Worm (Caenorhabditis elegans) whole organism, L1 larva: ENCODE results near the gene srh-73.

Experiments used
- C16A3.4 ChIP-seq: fragments of 150-350 bp; optimal IDR thresholded peaks from 2 replicates; lab custom pipeline; 2014; ENCODE audit warnings: missing biosample characterization, missing genetic modification characterization
- C34B4.2 ChIP-seq: sonication (generic microtip); optimal IDR thresholded peaks from 2 replicates; lab custom pipeline; 2017; ENCODE audit warnings: mild to moderate bottlenecking, missing genetic modification characterization, missing compliant biosample characterization
- Y116A8C.19 ChIP-seq: sonication (generic microtip); optimal IDR thresholded peaks from 2 replicates; lab custom pipeline; 2016; ENCODE audit warnings: missing compliant biosample characterization, missing genetic modification characterization, borderline replicate concordance
- aha-1 ChIP-seq: fragments of 150-350 bp; optimal IDR thresholded peaks from 2 replicates; lab custom pipeline; 2014; ENCODE audit warnings: missing biosample characterization, missing genetic modification characterization
- aly-2 ChIP-seq: fragments of 150-350 bp; optimal IDR thresholded peaks from 2 replicates; lab custom pipeline; 2014; ENCODE audit warnings: missing biosample characterization, missing genetic modification characterization
- ceh-8 ChIP-seq: fragments of 200-800 bp; sonication (Bioruptor generic); optimal IDR thresholded peaks from 2 replicates; lab custom pipeline; 2018; ENCODE audit warnings: mild to moderate bottlenecking, missing genetic modification characterization, moderate library complexity, missing compliant biosample characterization
- ces-1 ChIP-seq: fragments of 150-350 bp; optimal IDR thresholded peaks from 2 replicates; lab custom pipeline; 2014; ENCODE audit warnings: missing biosample characterization, missing genetic modification reagents, missing genetic modification characterization
- efl-1 ChIP-seq, 4 experiments: fragments of 150-350 bp; optimal IDR thresholded peaks in 3 of 4; peaks in 1 of 4; 1 replicate in 1 of 4; 2 replicates in 3 of 4; lab custom pipeline; 2014; ENCODE audit warnings: missing biosample characterization in 2 of 4, missing genetic modification characterization in 2 of 4, missing genetic modification reagents in 2 of 4
- egl-13 ChIP-seq: sonication (generic microtip); optimal IDR thresholded peaks from 2 replicates; lab custom pipeline; 2016; ENCODE audit warnings: missing genotype, missing genetic modification reagents, missing genetic modification characterization, missing compliant biosample characterization
- egl-27 ChIP-seq, 2 experiments: fragments of 150-350 bp in 1 of 2; sonication (generic microtip); optimal IDR thresholded peaks; 3 replicates each; lab custom pipeline; 2017 to 2018; ENCODE audit warnings: missing biosample characterization in 2 of 2, missing genetic modification characterization in 2 of 2, missing genetic modification reagents in 2 of 2
- ets-5 ChIP-seq: fragments of 200-800 bp; sonication (Bioruptor generic); IDR thresholded peaks from 2 replicates; pipeline ENCODE4 v1.3.6; 2022; ENCODE audit warnings: missing genetic modification characterization, missing compliant biosample characterization
- fkh-4 ChIP-seq: sonication (generic microtip); optimal IDR thresholded peaks from 2 replicates; lab custom pipeline; 2016; ENCODE audit warnings: missing compliant biosample characterization, missing genetic modification characterization, borderline replicate concordance
- irx-1 ChIP-seq: sonication (generic microtip); optimal IDR thresholded peaks from 2 replicates; lab custom pipeline; 2016; ENCODE audit warnings: missing genetic modification characterization, missing compliant biosample characterization
- isw-1 ChIP-seq: fragments of 200-800 bp; sonication (Bioruptor generic); IDR thresholded peaks from 2 replicates; pipeline ENCODE4 v1.3.6; 2022; ENCODE audit warnings: missing genetic modification characterization, missing compliant biosample characterization
- lin-13 ChIP-seq: fragments of 150-350 bp; optimal IDR thresholded peaks from 2 replicates; lab custom pipeline; 2014; ENCODE audit warnings: missing biosample characterization, missing genetic modification reagents, missing genetic modification characterization
- lin-14 ChIP-seq: fragments of 200-800 bp; sonication (Bioruptor generic); optimal IDR thresholded peaks from 2 replicates; lab custom pipeline; 2018; ENCODE audit warnings: mild to moderate bottlenecking, missing genetic modification characterization, moderate library complexity, missing compliant biosample characterization
- lin-35 ChIP-seq, 2 experiments: fragments of 150-350 bp; optimal IDR thresholded peaks; 2 replicates each; lab custom pipeline; 2014; ENCODE audit warnings: missing biosample characterization in 2 of 2, missing genetic modification characterization in 2 of 2, missing genetic modification reagents in 2 of 2
- lir-3 ChIP-seq: sonication (generic microtip); optimal IDR thresholded peaks from 2 replicates; lab custom pipeline; 2016; ENCODE audit warnings: mild to moderate bottlenecking, missing genetic modification characterization, moderate library complexity, missing compliant biosample characterization; ENCODE audit not compliant: poor library complexity
- lsy-2 ChIP-seq, 2 experiments: fragments of 150-350 bp; optimal IDR thresholded peaks; 2 replicates each; lab custom pipeline; 2014; ENCODE audit warnings: missing biosample characterization in 2 of 2, missing genetic modification characterization in 2 of 2
- mdl-1 ChIP-seq, 2 experiments: fragments of 150-350 bp; optimal IDR thresholded peaks; 2 replicates each; lab custom pipeline; 2014 to 2017; ENCODE audit warnings: missing biosample characterization in 2 of 2, missing genetic modification characterization in 2 of 2, inconsistent platforms in 1 of 2
- nhr-19 ChIP-seq: fragments of 200-800 bp; sonication (Bioruptor generic); conservative IDR thresholded peaks from 2 replicates; pipeline ENCODE4 v1.3.6; 2022; ENCODE audit warnings: missing genetic modification characterization, missing compliant biosample characterization
- nhr-237 ChIP-seq: fragments of 150-350 bp; optimal IDR thresholded peaks from 2 replicates; lab custom pipeline; 2014; ENCODE audit warnings: missing biosample characterization, missing genetic modification characterization
- nhr-28 ChIP-seq: fragments of 150-350 bp; optimal IDR thresholded peaks from 2 replicates; lab custom pipeline; 2014; ENCODE audit warnings: missing biosample characterization, missing genetic modification characterization
- nhr-47 ChIP-seq: sonication (generic microtip); optimal IDR thresholded peaks from 2 replicates; lab custom pipeline; 2016; ENCODE audit warnings: mild to moderate bottlenecking, missing genetic modification characterization, moderate library complexity, missing compliant biosample characterization
- nhr-76 ChIP-seq: sonication (generic microtip); optimal IDR thresholded peaks from 2 replicates; lab custom pipeline; 2017; ENCODE audit warnings: missing biosample characterization, missing genetic modification characterization
- nhr-84 ChIP-seq: sonication (generic microtip); optimal IDR thresholded peaks from 2 replicates; lab custom pipeline; 2017; ENCODE audit warnings: missing biosample characterization, missing genetic modification characterization
- pag-3 ChIP-seq: sonication (generic microtip); optimal IDR thresholded peaks from 2 replicates; lab custom pipeline; 2017; ENCODE audit warnings: missing genetic modification characterization, mild to moderate bottlenecking, missing compliant biosample characterization, antibody characterized with exemption, borderline replicate concordance; ENCODE audit not compliant: insufficient read depth
- snpc-4 ChIP-seq: fragments of 150-350 bp; optimal IDR thresholded peaks from 2 replicates; lab custom pipeline; 2014; ENCODE audit warnings: missing biosample characterization, missing genetic modification characterization
- snu-23 ChIP-seq: sonication (generic microtip); optimal IDR thresholded peaks from 2 replicates; lab custom pipeline; 2016; ENCODE audit warnings: missing genetic modification characterization, missing compliant biosample characterization
- sptf-1 ChIP-seq: fragments of 150-350 bp; optimal IDR thresholded peaks from 2 replicates; lab custom pipeline; 2014; ENCODE audit warnings: missing biosample characterization, missing genetic modification characterization
- sup-37 ChIP-seq: fragments of 200-800 bp; sonication (Bioruptor generic); optimal IDR thresholded peaks from 2 replicates; lab custom pipeline; 2018; ENCODE audit warnings: mild to moderate bottlenecking, missing genetic modification characterization, missing compliant biosample characterization
- tlp-1 ChIP-seq: fragments of 150-350 bp; optimal IDR thresholded peaks from 2 replicates; lab custom pipeline; 2014; ENCODE audit warnings: missing biosample characterization, missing genetic modification characterization
- unc-30 ChIP-seq: sonication (generic microtip); optimal IDR thresholded peaks from 2 replicates; lab custom pipeline; 2017; ENCODE audit warnings: missing biosample characterization, missing genetic modification characterization
- unc-62 ChIP-seq: fragments of 150-350 bp; optimal IDR thresholded peaks from 2 replicates; lab custom pipeline; 2014; ENCODE audit warnings: missing biosample characterization, missing genetic modification reagents, missing genetic modification characterization
- unc-86 ChIP-seq: sonication (generic microtip); optimal IDR thresholded peaks from 2 replicates; lab custom pipeline; 2016; ENCODE audit warnings: missing genetic modification characterization, missing compliant biosample characterization
- unc-98 ChIP-seq: fragments of 200-800 bp; sonication (Bioruptor generic); IDR thresholded peaks from 2 replicates; pipeline ENCODE4 v1.3.6; 2022; ENCODE audit warnings: missing genetic modification characterization, missing compliant biosample characterization
- xbp-1 ChIP-seq: sonication (generic microtip); optimal IDR thresholded peaks from 2 replicates; lab custom pipeline; 2016; ENCODE audit warnings: missing genetic modification characterization, missing compliant biosample characterization
- ztf-11 ChIP-seq, 2 experiments: sonication (generic microtip); optimal IDR thresholded peaks; 2 replicates each; lab custom pipeline; 2016 to 2017; ENCODE audit warnings: missing genetic modification characterization in 2 of 2, missing biosample characterization in 1 of 2, missing compliant biosample characterization in 1 of 2

srh-73 gene

ce11 chrII:12518008-12518407 lies 6.0 kb downstream of the srh-73 start:
- TF ChIP-seq nhr-84 (no peak), fkh-4 (tag; lab: Kevin White, UChicago) (no peak), ces-1 (GFP tag; lab: Kevin White, UChicago) (no peak), snu-23 (GFP tag; lab: Kevin White, UChicago) (no peak), lsy-2 (tag; optimal IDR thresholded peaks at IDR 0.05; lab: Kevin White, UChicago) (no peak), isw-1 (GFP tag; lab: Robert Waterston, UW) (no peak), lin-13 (no peak), pag-3 (no peak), nhr-47 (no peak), lin-35 (GFP tag; optimal IDR thresholded peaks at IDR 0.05; lab: Kevin White, UChicago) (no peak), unc-30 (tag; lab: Kevin White, UChicago) (no peak), mdl-1 (tag; optimal IDR thresholded peaks at IDR 0.05; lab: Kevin White, UChicago) (no peak), unc-86 (tag; lab: Kevin White, UChicago) (no peak), tlp-1 (no peak), egl-27 (tag; optimal IDR thresholded peaks at IDR 0.05; lab: Kevin White, UChicago) (no peak), nhr-19 (GFP tag; lab: Robert Waterston, UW) (no peak)
- TF ChIP-seq, all 84 proteins: peak for 0

DNA sequence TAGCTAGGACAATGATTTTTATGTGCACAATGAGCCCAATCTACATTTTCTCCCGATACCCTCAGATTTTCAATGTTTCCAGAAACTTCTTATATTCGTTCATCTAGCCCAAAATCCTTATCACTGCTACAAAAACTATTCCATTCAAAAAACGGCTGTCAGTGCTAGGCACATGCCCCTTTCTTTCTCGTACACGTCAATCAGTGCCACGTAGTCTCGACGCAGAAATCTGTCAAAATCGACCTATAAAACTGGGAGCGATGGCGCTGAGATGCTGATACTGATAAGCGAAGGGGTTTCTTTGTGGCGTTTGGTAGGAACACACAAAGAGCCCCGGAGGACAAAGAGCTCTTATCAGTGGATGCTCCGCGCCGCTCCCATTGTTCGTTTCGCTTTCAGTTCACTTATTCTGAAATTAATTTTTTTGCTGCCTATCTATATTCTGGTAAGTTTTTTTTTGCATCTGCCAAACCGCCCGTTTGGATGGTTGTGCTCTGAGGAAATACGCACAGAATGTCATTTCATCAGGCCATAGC lies 6.9 kb downstream of the srh-73 start, which contains the start of gene srh-70:
TSS of gene srh-70 (minus strand) at position 51 of the 536 bp plus-strand sequence.
- TF ChIP-seq ztf-11 (tag; optimal IDR thresholded peaks at IDR 0.05; lab: Kevin White, UChicago) (no peak), sup-37 (GFP tag; lab: Kevin White, UChicago) (no peak), unc-62 (GFP tag; lab: Kevin White, UChicago) (no peak), aha-1 (tag; lab: Kevin White, UChicago) (no peak), nhr-84 (no peak), unc-30 (tag; lab: Kevin White, UChicago) (no peak), unc-98 (GFP tag; lab: Robert Waterston, UW) (no peak)

- TF ChIP-seq lir-3: no peak
- no peak for TF ChIP-seq unc-86 (tag; lab: Kevin White, UChicago)
- TF ChIP-seq lin-13: no peak
- TF ChIP-seq nhr-47: no peak
- TF ChIP-seq lin-14 (GFP tag; lab: Kevin White, UChicago): no peak
- TF ChIP-seq nhr-84: no peak
- no peak for TF ChIP-seq aly-2 (tag; lab: Kevin White, UChicago)
- TF ChIP-seq efl-1 (optimal IDR thresholded peaks at IDR 0.05; lab: Kevin White, UChicago): no peak
- no peak for TF ChIP-seq efl-1 (GFP tag; optimal IDR thresholded peaks at IDR 0.05 in 1 of 2; lab: Kevin White, UChicago)
- TF ChIP-seq pag-3: no peak
- TF ChIP-seq ces-1 (GFP tag; lab: Kevin White, UChicago): no peak
- no peak for TF ChIP-seq lin-35 (GFP tag; optimal IDR thresholded peaks at IDR 0.05; lab: Kevin White, UChicago)
- no peak for TF ChIP-seq xbp-1 (tag; lab: Kevin White, UChicago)
- TF ChIP-seq C34B4.2: no peak
These were observed 7.7 kb downstream of the srh-73 start, which contains the start of gene ceh-99 for ce11 chrII:12519616-12520015. ceh-99 (plus strand) TSS chrII:12519981.

ce11 chrII:12525526-12525925 lies 13.6 kb downstream of the srh-73 start, which contains the start of gene srx-118:
srx-118 (plus strand) TSS chrII:12525826.
- TF ChIP-seq ceh-8 (GFP tag; lab: Kevin White, UChicago) (no peak), egl-13 (tag; lab: Kevin White, UChicago) (no peak), tlp-1 (no peak), C16A3.4 (tag; lab: Kevin White, UChicago) (no peak), nhr-47 (no peak), sup-37 (GFP tag; lab: Kevin White, UChicago) (no peak), C34B4.2 (no peak), Y116A8C.19 (no peak), sptf-1 (tag; lab: Kevin White, UChicago) (no peak), nhr-76 (tag; lab: Kevin White, UChicago) (no peak), egl-27 (tag; optimal IDR thresholded peaks at IDR 0.05; lab: Kevin White, UChicago) (no peak), aha-1 (tag; lab: Kevin White, UChicago) (no peak), ets-5 (GFP tag; lab: Robert Waterston, UW) (no peak), aly-2 (tag; lab: Kevin White, UChicago) (no peak), mdl-1 (tag; optimal IDR thresholded peaks at IDR 0.05; lab: Kevin White, UChicago) (no peak), snpc-4 (tag; lab: Kevin White, UChicago) (no peak), nhr-28 (tag; lab: Kevin White, UChicago) (no peak), irx-1 (no peak), nhr-237 (no peak)
